Worm (Caenorhabditis elegans): ENCODE data around the gene decr-1.3.

decr-1.3 gene

ce11 chrII:8185016-8185493 is 11.7 kb upstream of the decr-1.3 start, which contains the start of the genes mig-5 and cct-1:
Gene mig-5 (minus strand): TSS chrII:8185023.
Gene cct-1 (plus strand): TSS chrII:8185443.
- TF ChIP-seq unc-130 (GFP tag; optimal IDR thresholded peaks at IDR 0.05), result peak; percentile 65
- peak; percentile 98 for TF ChIP-seq nhr-6 (tag; optimal IDR thresholded peaks at IDR 0.05)
- TF ChIP-seq R02D3.7 (tag; optimal IDR thresholded peaks at IDR 0.05), result no peak
- TF ChIP-seq duxl-1 (tag; optimal IDR thresholded peaks at IDR 0.05; ENCODE audit: poor library complexity), result peak; percentile 92
- peak; percentile 97 for TF ChIP-seq fkh-10 (GFP tag; optimal IDR thresholded peaks at IDR 0.05)
- peak; percentile 96 for TF ChIP-seq rbr-2 (tag; optimal IDR thresholded peaks at IDR 0.05)
- TF ChIP-seq nhr-41 (GFP tag; IDR thresholded peaks at IDR 0.05), result no peak
- TF ChIP-seq egl-43 (GFP tag; IDR thresholded peaks at IDR 0.05), result peak; percentile 66
- TF ChIP-seq ceh-62 (tag; optimal IDR thresholded peaks at IDR 0.05), result no peak
- TF ChIP-seq ctbp-1 (GFP tag; IDR thresholded peaks at IDR 0.05), result peak; percentile 93
- TF ChIP-seq pqm-1 (tag; optimal IDR thresholded peaks at IDR 0.05), result peak; percentile 62
- TF ChIP-seq daf-16 (GFP tag; optimal IDR thresholded peaks at IDR 0.05), result peak; percentile 61 to 87
- TF ChIP-seq daf-16 (tag; optimal IDR thresholded peaks at IDR 0.05), result peak; percentile 84
- peak; percentile 73 for TF ChIP-seq lin-29 (GFP tag; IDR thresholded peaks at IDR 0.05)
- peak; percentile 88 for TF ChIP-seq F37D6.2 (tag; optimal IDR thresholded peaks at IDR 0.05)
- peak; percentile 85 for TF ChIP-seq F10B5.3 (tag; optimal IDR thresholded peaks at IDR 0.05)
- peak; percentile 56 for TF ChIP-seq mxl-3 (GFP tag; optimal IDR thresholded peaks at IDR 0.05)
- no peak for TF ChIP-seq dmd-8 (GFP tag; IDR thresholded peaks at IDR 0.05)
- peak; percentile 89 for TF ChIP-seq dmd-6 (GFP tag; IDR thresholded peaks at IDR 0.05)
- peak; percentile 2 for TF ChIP-seq nhr-76 (tag; optimal IDR thresholded peaks at IDR 0.05)
- TF ChIP-seq hlh-30 (tag; optimal IDR thresholded peaks at IDR 0.05; ENCODE audit: insufficient read depth), result peak; percentile 90
- peak; percentile 53 for TF ChIP-seq ceh-32 (tag; optimal IDR thresholded peaks at IDR 0.05; ENCODE audit: poor library complexity)
- TF ChIP-seq ZK546.5 (tag; optimal IDR thresholded peaks at IDR 0.05), result peak in 1 of 2 experiments; percentile 82
- TF ChIP-seq nhr-10 (tag; optimal IDR thresholded peaks at IDR 0.05), result peak; percentile 88
- TF ChIP-seq arid-1 (GFP tag; conservative IDR thresholded peaks at IDR 0.05), result peak; percentile 93
- TF ChIP-seq spr-1 (tag; optimal IDR thresholded peaks at IDR 0.05), result peak; percentile 91
- TF ChIP-seq nhr-111 (GFP tag; optimal IDR thresholded peaks at IDR 0.05), result no peak
- TF ChIP-seq lin-15B (tag; optimal IDR thresholded peaks at IDR 0.05), result peak; percentile 90
- TF ChIP-seq lin-39 (tag; optimal IDR thresholded peaks at IDR 0.05), result peak; percentile 83
- TF ChIP-seq egl-27 (tag; optimal IDR thresholded peaks at IDR 0.05), result no peak
- TF ChIP-seq tra-1 (GFP tag; IDR thresholded peaks at IDR 0.05), result peak; percentile 91
- no peak for TF ChIP-seq madf-9 (GFP tag; conservative IDR thresholded peaks at IDR 0.05)
- TF ChIP-seq madf-5 (GFP tag; IDR thresholded peaks at IDR 0.05), result no peak
- TF ChIP-seq zfp-2 (tag; optimal IDR thresholded peaks at IDR 0.05), result peak; percentile 78
- no peak for TF ChIP-seq set-16 (GFP tag; IDR thresholded peaks at IDR 0.05)
- TF ChIP-seq Y105C5A.15 (GFP tag; IDR thresholded peaks at IDR 0.05), result no peak
- TF ChIP-seq ama-1 (optimal IDR thresholded peaks at IDR 0.05), result no peak
- peak; percentile 95 for TF ChIP-seq nhr-11 (tag; optimal IDR thresholded peaks at IDR 0.05)
- peak; percentile 78 for TF ChIP-seq spr-3 (GFP tag; optimal IDR thresholded peaks at IDR 0.05)
- TF ChIP-seq mes-2 (tag; optimal IDR thresholded peaks at IDR 0.05; ENCODE audit: poor library complexity, severe bottlenecking), result peak; percentile 98
- TF ChIP-seq dpl-1 (GFP tag; optimal IDR thresholded peaks at IDR 0.05), result peak; percentile 91
- no peak for TF ChIP-seq ZK337.2 (GFP tag; IDR thresholded peaks at IDR 0.05)
- peak; percentile 85 for TF ChIP-seq aha-1 (tag)
- TF ChIP-seq Y75B8A.6 (GFP tag; IDR thresholded peaks at IDR 0.05), result no peak
- peak; percentile 86 for TF ChIP-seq jun-1 (tag; optimal IDR thresholded peaks at IDR 0.05)
- no peak for TF ChIP-seq dmd-9 (GFP tag; IDR thresholded peaks at IDR 0.05)
- TF ChIP-seq Y5F2A.4 (GFP tag; optimal IDR thresholded peaks at IDR 0.05), result peak; percentile 41
- no peak for TF ChIP-seq lim-7 (GFP tag; IDR thresholded peaks at IDR 0.05)
- peak; percentile 72 for TF ChIP-seq ces-1 (GFP tag; optimal IDR thresholded peaks at IDR 0.05)
- peak; percentile 87 for TF ChIP-seq pha-4 (GFP tag; IDR thresholded peaks at IDR 0.05)
- TF ChIP-seq pha-4 (tag; optimal IDR thresholded peaks at IDR 0.05), result peak; percentile 88
- peak; percentile 93 for TF ChIP-seq nhr-25 (tag; optimal IDR thresholded peaks at IDR 0.05; ENCODE audit: borderline replicate concordance, insufficient read depth)

All from whole organism, L4 larva.